Worm (Caenorhabditis elegans): ENCODE measurements around the gene snt-2.

snt-2 gene

DNA sequence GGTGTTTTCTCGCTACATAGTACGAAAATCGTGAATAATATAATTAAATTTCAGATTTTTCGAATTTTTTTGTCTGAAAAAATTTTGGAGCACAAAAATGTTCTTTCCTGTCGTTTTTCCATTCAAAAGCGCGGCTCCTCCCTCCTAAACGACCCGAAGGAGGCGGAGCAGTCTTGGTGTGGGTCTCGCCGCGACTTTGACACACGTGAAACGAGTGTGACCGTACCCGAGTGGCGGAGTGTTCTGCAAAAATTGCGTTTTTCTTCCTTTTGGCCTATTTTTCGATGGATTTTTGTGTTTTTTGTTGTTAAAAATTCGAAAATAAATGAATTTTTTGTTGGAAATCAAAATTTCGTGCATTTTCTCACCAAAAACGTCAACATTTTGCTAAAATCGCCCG is at the start of gene snt-2:
Gene snt-2, minus strand, starts transcription at position 139 of the 400 bp plus-strand sequence.
- TF ChIP-seq nhr-76 (tag; optimal IDR thresholded peaks at IDR 0.05) (no peak), elt-1 (tag; optimal IDR thresholded peaks at IDR 0.05; ENCODE audit: borderline replicate concordance, insufficient read depth) (no peak), mls-2 (tag; optimal IDR thresholded peaks at IDR 0.05) (no peak), ceh-43 (GFP tag; optimal IDR thresholded peaks at IDR 0.05) (no peak), M03D4.4 (tag; optimal IDR thresholded peaks at IDR 0.05) (no peak), blmp-1 (tag; optimal IDR thresholded peaks at IDR 0.05) (no peak), nhr-12 (tag; optimal IDR thresholded peaks at IDR 0.05) (no peak), unc-39 (tag; optimal IDR thresholded peaks at IDR 0.05) (no peak), elt-3 (tag; optimal IDR thresholded peaks at IDR 0.05) (no peak), tbx-8 (GFP tag; optimal IDR thresholded peaks at IDR 0.05) (no peak), hlh-1 (tag; optimal IDR thresholded peaks at IDR 0.05) (peak; percentile 42), lsy-2 (tag; optimal IDR thresholded peaks at IDR 0.05) (peak; percentile 97), nhr-237 (tag; optimal IDR thresholded peaks at IDR 0.05) (peak; percentile 60), mep-1 (tag; optimal IDR thresholded peaks at IDR 0.05) (peak; percentile 71), mab-5 (tag; optimal IDR thresholded peaks at IDR 0.05) (no peak), cnd-1 (tag; optimal IDR thresholded peaks at IDR 0.05) (no peak), pha-4 (tag; optimal IDR thresholded peaks at IDR 0.05) (peak; percentile 60), flh-1 (GFP tag; optimal IDR thresholded peaks at IDR 0.05) (no peak), bed-3 (GFP tag; optimal IDR thresholded peaks at IDR 0.05) (no peak), nhr-28 (tag; optimal IDR thresholded peaks at IDR 0.05) (no peak), unc-62 (GFP tag; optimal IDR thresholded peaks at IDR 0.05) (no peak), ceh-83 (GFP tag; optimal IDR thresholded peaks at IDR 0.05) (no peak), unc-120 (tag; optimal IDR thresholded peaks at IDR 0.05; ENCODE audit: poor library complexity, severe bottlenecking) (no peak), lin-13 (tag; optimal IDR thresholded peaks at IDR 0.05) (peak; percentile 60), nhr-2 (tag; optimal IDR thresholded peaks at IDR 0.05) (no peak), lin-32 (GFP tag; optimal IDR thresholded peaks at IDR 0.05) (no peak), snpc-4 (tag; optimal IDR thresholded peaks at IDR 0.05) (no peak), zip-8 (tag; optimal IDR thresholded peaks at IDR 0.05) (no peak), drap-1 (GFP tag; optimal IDR thresholded peaks at IDR 0.05) (no peak), ceh-39 (tag; optimal IDR thresholded peaks at IDR 0.05) (peak; percentile 24), sem-2 (GFP tag; optimal IDR thresholded peaks at IDR 0.05) (no peak), sptf-1 (tag; optimal IDR thresholded peaks at IDR 0.05) (no peak), ztf-11 (tag; optimal IDR thresholded peaks at IDR 0.05) (no peak), ham-2 (GFP tag; optimal IDR thresholded peaks at IDR 0.05) (no peak), ces-1 (GFP tag; optimal IDR thresholded peaks at IDR 0.05) (peak; percentile 27)

DNA sequence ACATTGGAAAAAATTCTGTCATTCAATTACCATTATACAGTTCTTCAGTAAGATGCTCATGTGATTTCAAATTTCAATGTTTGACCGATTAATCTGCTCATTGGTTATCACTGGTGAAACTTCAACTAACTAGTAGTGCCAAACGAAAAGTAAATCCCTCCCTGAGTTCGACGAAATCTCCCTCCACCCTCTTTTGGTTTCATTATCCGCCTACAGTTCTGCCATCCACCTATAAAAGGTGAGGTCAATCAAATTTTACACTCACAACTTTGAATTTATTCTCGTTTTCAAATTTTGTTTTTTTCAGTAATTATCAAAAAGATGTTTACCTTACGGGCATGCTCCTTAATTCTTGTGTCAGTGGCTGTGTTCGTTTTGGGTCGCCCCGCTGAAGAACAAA is 49.1 kb upstream of the snt-2 start, which contains the start of gene far-8:
Gene far-8, plus strand, starts transcription at position 301 of the 400 bp plus-strand sequence.
- TF ChIP-seq elt-1 (tag; optimal IDR thresholded peaks at IDR 0.05; ENCODE audit: borderline replicate concordance, insufficient read depth) = no peak
- no peak for TF ChIP-seq cnd-1 (tag; optimal IDR thresholded peaks at IDR 0.05)
- no peak for TF ChIP-seq ceh-83 (GFP tag; optimal IDR thresholded peaks at IDR 0.05)
- TF ChIP-seq ham-2 (GFP tag; optimal IDR thresholded peaks at IDR 0.05) = no peak
- TF ChIP-seq nhr-2 (tag; optimal IDR thresholded peaks at IDR 0.05) = no peak
- no peak for TF ChIP-seq elt-3 (tag; optimal IDR thresholded peaks at IDR 0.05)
- TF ChIP-seq nhr-76 (tag; optimal IDR thresholded peaks at IDR 0.05) = no peak
- no peak for TF ChIP-seq unc-62 (GFP tag; optimal IDR thresholded peaks at IDR 0.05)
- TF ChIP-seq snpc-4 (tag; optimal IDR thresholded peaks at IDR 0.05) = no peak
- TF ChIP-seq sptf-1 (tag; optimal IDR thresholded peaks at IDR 0.05) = no peak
- TF ChIP-seq lsy-2 (tag; optimal IDR thresholded peaks at IDR 0.05) = no peak
- TF ChIP-seq mls-2 (tag; optimal IDR thresholded peaks at IDR 0.05) = no peak

DNA sequence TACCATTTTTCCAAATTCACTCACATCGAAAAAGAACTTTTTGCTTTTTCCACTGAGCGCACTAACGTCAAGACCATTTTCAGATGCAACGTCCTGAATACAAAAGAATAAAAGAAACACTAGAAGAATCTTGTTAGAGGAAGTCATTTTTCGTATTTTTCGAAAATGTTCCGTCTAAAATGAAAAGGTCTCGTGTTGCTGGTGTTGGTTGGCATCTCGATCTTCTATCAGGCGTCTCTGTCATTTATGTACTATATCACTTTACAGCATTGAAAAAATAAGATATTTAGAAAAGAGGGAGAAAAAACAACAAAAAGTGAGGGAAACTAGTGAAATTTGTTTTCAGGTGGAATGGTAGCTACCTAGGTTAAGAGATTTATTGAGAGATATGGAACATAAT is 47.6 kb upstream of the snt-2 start, which contains the start of gene K02F3.9:
Gene K02F3.9, minus strand, starts transcription at position 190 of the 400 bp plus-strand sequence.
- TF ChIP-seq ceh-83 (GFP tag; optimal IDR thresholded peaks at IDR 0.05) (no peak), cnd-1 (tag; optimal IDR thresholded peaks at IDR 0.05) (no peak), tbx-8 (GFP tag; optimal IDR thresholded peaks at IDR 0.05) (no peak), nhr-28 (tag; optimal IDR thresholded peaks at IDR 0.05) (no peak)

DNA sequence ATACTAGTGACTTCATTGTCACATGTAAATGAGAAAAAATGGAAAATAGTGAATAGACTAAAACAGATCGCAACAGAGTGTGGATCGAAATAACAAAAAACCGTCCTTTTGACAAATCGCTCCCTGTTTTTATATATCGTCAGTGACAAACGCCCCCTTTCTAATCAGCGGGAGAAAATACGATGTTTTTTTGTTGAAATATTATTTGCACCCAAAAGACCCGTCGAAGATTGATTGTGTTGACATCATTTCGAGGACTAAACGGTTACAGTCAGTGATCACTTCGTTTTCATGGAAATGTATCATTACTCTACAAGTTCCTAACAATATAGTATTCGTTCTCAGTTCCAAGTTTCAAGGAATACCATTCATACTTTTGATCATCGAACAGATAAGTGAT is 46.0 kb upstream of the snt-2 start, which contains the start of gene dos-3:
Gene dos-3, minus strand, starts transcription at position 101 of the 400 bp plus-strand sequence.
- no peak for TF ChIP-seq M03D4.4 (tag; optimal IDR thresholded peaks at IDR 0.05)
- TF ChIP-seq unc-62 (GFP tag; optimal IDR thresholded peaks at IDR 0.05) = no peak
- TF ChIP-seq blmp-1 (tag; optimal IDR thresholded peaks at IDR 0.05) = no peak
- no peak for TF ChIP-seq ceh-43 (GFP tag; optimal IDR thresholded peaks at IDR 0.05)
- TF ChIP-seq ztf-11 (tag; optimal IDR thresholded peaks at IDR 0.05) = no peak
- no peak for TF ChIP-seq ces-1 (GFP tag; optimal IDR thresholded peaks at IDR 0.05)
- TF ChIP-seq elt-1 (tag; optimal IDR thresholded peaks at IDR 0.05; ENCODE audit: borderline replicate concordance, insufficient read depth) = no peak
- no peak for TF ChIP-seq lin-13 (tag; optimal IDR thresholded peaks at IDR 0.05)
- no peak for TF ChIP-seq nhr-12 (tag; optimal IDR thresholded peaks at IDR 0.05)
- TF ChIP-seq tbx-8 (GFP tag; optimal IDR thresholded peaks at IDR 0.05) = no peak
